Worm (Caenorhabditis elegans) whole organism, young adult: ENCODE results near the gene D1022.3.

ENCODE experiments used
- B0019.2 ChIP-seq: fragments of 200-800 bp; sonication (Bioruptor generic); conservative IDR thresholded peaks from 2 replicates; pipeline ENCODE4 v1.3.6; 2022; ENCODE audit warnings: missing genetic modification reagents, missing genetic modification characterization, missing compliant biosample characterization
- B0261.1 ChIP-seq: sonication (generic microtip); optimal IDR thresholded peaks from 2 replicates; lab custom pipeline; 2016; ENCODE audit warnings: mild to moderate bottlenecking, missing genetic modification characterization, moderate library complexity, missing compliant biosample characterization
- C17E4.6 ChIP-seq: fragments of 200-800 bp; sonication (Bioruptor generic); IDR thresholded peaks from 2 replicates; pipeline ENCODE4 v1.3.6; 2022; ENCODE audit warnings: missing genetic modification reagents, missing genetic modification characterization, missing compliant biosample characterization
- F23B12.7 ChIP-seq: sonication (generic microtip); optimal IDR thresholded peaks from 2 replicates; lab custom pipeline; 2017; ENCODE audit warnings: missing genetic modification characterization, mild to moderate bottlenecking, missing compliant biosample characterization, antibody characterized with exemption, moderate library complexity; ENCODE audit not compliant: insufficient read depth
- F39B2.1 ChIP-seq: fragments of 200-800 bp; sonication (Bioruptor generic); IDR thresholded peaks from 2 replicates; pipeline ENCODE4 v1.3.6; 2022; ENCODE audit warnings: missing genetic modification reagents, missing genetic modification characterization, missing compliant biosample characterization
- F52B5.7 ChIP-seq: sonication (generic microtip); optimal IDR thresholded peaks from 2 replicates; lab custom pipeline; 2016; ENCODE audit warnings: mild to moderate bottlenecking, missing genetic modification characterization, missing compliant biosample characterization
- F57C9.4 ChIP-seq: sonication (generic microtip); optimal IDR thresholded peaks from 2 replicates; lab custom pipeline; 2017; ENCODE audit warnings: mild to moderate bottlenecking, missing genetic modification characterization, missing compliant biosample characterization
- K11D2.4 ChIP-seq: fragments of 200-800 bp; sonication (Bioruptor generic); IDR thresholded peaks from 2 replicates; pipeline ENCODE4 v1.3.6; 2022; ENCODE audit warnings: missing genetic modification reagents, missing genetic modification characterization, missing compliant biosample characterization
- K12H6.12 ChIP-seq: fragments of 200-800 bp; sonication (Bioruptor generic); optimal IDR thresholded peaks from 2 replicates; lab custom pipeline; 2018; ENCODE audit warnings: mild to moderate bottlenecking, missing genetic modification characterization, missing compliant biosample characterization
- T07F8.4 ChIP-seq: sonication (generic microtip); optimal IDR thresholded peaks from 2 replicates; lab custom pipeline; 2016; ENCODE audit warnings: mild to moderate bottlenecking, missing genetic modification characterization, moderate library complexity, missing compliant biosample characterization
- Y53F4B.3 ChIP-seq: fragments of 200-800 bp; sonication (Bioruptor generic); IDR thresholded peaks from 2 replicates; pipeline ENCODE4 v1.3.6; 2022; ENCODE audit warnings: missing genetic modification reagents, missing genetic modification characterization, missing compliant biosample characterization
- ZK185.1 ChIP-seq: sonication (generic microtip); optimal IDR thresholded peaks from 2 replicates; lab custom pipeline; 2016; ENCODE audit warnings: mild to moderate bottlenecking, missing genetic modification characterization, missing compliant biosample characterization; ENCODE audit not compliant: poor library complexity, severe bottlenecking
- attf-3 ChIP-seq: fragments of 200-800 bp; sonication (Bioruptor generic); conservative IDR thresholded peaks from 2 replicates; pipeline ENCODE4 v1.3.6; 2022; ENCODE audit warnings: missing genetic modification reagents, missing genetic modification characterization, missing compliant biosample characterization
- bed-1 ChIP-seq: fragments of 200-800 bp; sonication (Bioruptor generic); IDR thresholded peaks from 2 replicates; pipeline ENCODE4 v1.3.6; 2022; ENCODE audit warnings: missing genetic modification reagents, missing genetic modification characterization, missing compliant biosample characterization
- bed-2 ChIP-seq: fragments of 200-800 bp; sonication (Bioruptor generic); IDR thresholded peaks from 2 replicates; pipeline ENCODE4 v1.3.6; 2022; ENCODE audit warnings: missing genetic modification reagents, missing genetic modification characterization, missing compliant biosample characterization
- ccch-3 ChIP-seq: fragments of 200-800 bp; sonication (Bioruptor generic); optimal IDR thresholded peaks from 2 replicates; lab custom pipeline; 2018; ENCODE audit warnings: mild to moderate bottlenecking, missing genetic modification characterization, missing compliant biosample characterization
- ceh-27 ChIP-seq: fragments of 200-800 bp; sonication (Bioruptor generic); optimal IDR thresholded peaks from 2 replicates; lab custom pipeline; 2018; ENCODE audit warnings: mild to moderate bottlenecking, missing genetic modification characterization, moderate library complexity, missing compliant biosample characterization
- efl-1 ChIP-seq: fragments of 150-350 bp; optimal IDR thresholded peaks from 2 replicates; lab custom pipeline; 2014; ENCODE audit warnings: missing biosample characterization, missing genetic modification reagents, missing genetic modification characterization
- egl-18 ChIP-seq: fragments of 200-800 bp; sonication (Bioruptor generic); IDR thresholded peaks from 2 replicates; pipeline ENCODE4 v1.3.6; 2022; ENCODE audit warnings: missing genetic modification reagents, missing genetic modification characterization, missing compliant biosample characterization
- ets-4 ChIP-seq: fragments of 200-800 bp; sonication (Bioruptor generic); optimal IDR thresholded peaks from 2 replicates; lab custom pipeline; 2018; ENCODE audit warnings: mild to moderate bottlenecking, missing genetic modification characterization, missing compliant biosample characterization
- him-1 ChIP-seq: sonication (generic microtip); optimal IDR thresholded peaks from 2 replicates; lab custom pipeline; 2016; ENCODE audit warnings: missing genotype, missing genetic modification reagents, missing genetic modification characterization, missing compliant biosample characterization
- hmg-20 ChIP-seq: fragments of 200-800 bp; sonication (Bioruptor generic); IDR thresholded peaks from 2 replicates; pipeline ENCODE4 v1.3.6; 2022; ENCODE audit warnings: missing genetic modification reagents, missing genetic modification characterization, missing compliant biosample characterization
- madf-6 ChIP-seq: fragments of 200-800 bp; sonication (Bioruptor generic); IDR thresholded peaks from 2 replicates; pipeline ENCODE4 v1.3.6; 2022; ENCODE audit warnings: missing genetic modification reagents, missing genetic modification characterization, missing compliant biosample characterization
- mel-28 ChIP-seq: sonication (generic microtip); optimal IDR thresholded peaks from 2 replicates; lab custom pipeline; 2016; ENCODE audit warnings: borderline replicate concordance, mild to moderate bottlenecking, missing genetic modification characterization, missing compliant biosample characterization
- nfya-1 ChIP-seq: sonication (generic microtip); optimal IDR thresholded peaks from 2 replicates; lab custom pipeline; 2017; ENCODE audit warnings: antibody characterized with exemption, missing compliant biosample characterization, missing genetic modification characterization, borderline replicate concordance; ENCODE audit not compliant: insufficient read depth
- nhr-80 ChIP-seq: sonication (generic microtip); optimal IDR thresholded peaks from 2 replicates; lab custom pipeline; 2016; ENCODE audit warnings: missing genetic modification characterization, missing compliant biosample characterization
- pbrm-1 ChIP-seq: fragments of 200-800 bp; sonication (Bioruptor generic); IDR thresholded peaks from 2 replicates; pipeline ENCODE4 v1.3.6; 2022; ENCODE audit warnings: missing genetic modification reagents, missing genetic modification characterization, missing compliant biosample characterization
- rcor-1 ChIP-seq: fragments of 200-800 bp; sonication (Bioruptor generic); IDR thresholded peaks from 2 replicates; pipeline ENCODE4 v1.3.6; 2022; ENCODE audit warnings: missing genetic modification reagents, missing genetic modification characterization, missing compliant biosample characterization
- rec-8 ChIP-seq, 2 experiments: sonication (generic microtip); optimal IDR thresholded peaks; 2 replicates each; lab custom pipeline; 2016; ENCODE audit warnings: mild to moderate bottlenecking in 2 of 2, missing genetic modification characterization in 2 of 2, missing genetic modification reagents in 2 of 2, missing genotype in 2 of 2, missing biosample characterization in 1 of 2, missing compliant biosample characterization in 1 of 2, moderate library complexity in 1 of 2
- sea-2 ChIP-seq: fragments of 200-800 bp; sonication (Bioruptor generic); IDR thresholded peaks from 2 replicates; pipeline ENCODE4 v1.3.6; 2022; ENCODE audit warnings: missing genetic modification characterization, missing compliant biosample characterization
- snpc-1.1 ChIP-seq: sonication (generic microtip); optimal IDR thresholded peaks from 2 replicates; lab custom pipeline; 2017; ENCODE audit warnings: missing genetic modification characterization, mild to moderate bottlenecking, missing compliant biosample characterization, antibody characterized with exemption, moderate library complexity, missing genotype, missing genetic modification reagents; ENCODE audit not compliant: insufficient read depth
- snpc-3.4 ChIP-seq: sonication (generic microtip); optimal IDR thresholded peaks from 2 replicates; lab custom pipeline; 2017; ENCODE audit warnings: missing genetic modification characterization, mild to moderate bottlenecking, missing compliant biosample characterization, antibody characterized with exemption, moderate library complexity, missing genotype, missing genetic modification reagents
- somi-1 ChIP-seq: fragments of 200-800 bp; sonication (Bioruptor generic); optimal IDR thresholded peaks from 2 replicates; lab custom pipeline; 2018; ENCODE audit warnings: mild to moderate bottlenecking, missing genetic modification characterization, missing compliant biosample characterization
- xnd-1 ChIP-seq: sonication (generic microtip); optimal IDR thresholded peaks from 2 replicates; lab custom pipeline; 2016; ENCODE audit warnings: missing genotype, missing genetic modification reagents, missing genetic modification characterization, missing compliant biosample characterization
- ztf-26 ChIP-seq: sonication (generic microtip); optimal IDR thresholded peaks from 2 replicates; lab custom pipeline; 2017; ENCODE audit warnings: missing genetic modification characterization, missing compliant biosample characterization
- ztf-28 ChIP-seq: fragments of 200-800 bp; sonication (Bioruptor generic); IDR thresholded peaks from 2 replicates; pipeline ENCODE4 v1.3.6; 2022; ENCODE audit warnings: missing genetic modification reagents, missing genetic modification characterization, missing compliant biosample characterization

The D1022.3 gene

DNA sequence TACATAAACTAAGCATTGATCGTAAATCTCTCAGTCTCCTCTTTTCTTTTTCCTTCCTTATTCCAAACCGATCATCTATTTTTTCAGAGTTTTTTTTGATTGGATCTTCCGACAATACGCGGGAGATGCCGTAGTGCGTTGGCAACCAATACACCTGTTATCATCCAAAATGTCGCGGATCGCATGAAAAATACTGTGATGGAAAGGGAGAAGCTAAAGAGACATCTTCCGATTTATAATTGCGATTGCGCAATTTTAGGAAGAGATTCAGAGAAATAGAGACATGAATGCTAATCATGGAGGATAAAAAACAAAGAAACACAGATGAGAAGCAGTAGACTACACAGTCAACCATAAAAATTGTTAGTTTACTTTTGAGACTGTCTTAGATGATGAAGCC lies 49.6 kb downstream of the D1022.3 start:
- TF ChIP-seq ets-4 (no peak), ccch-3 (GFP tag; lab: Kevin White, UChicago) (no peak), egl-18 (GFP tag; lab: Robert Waterston, UW) (no peak), F39B2.1 (GFP tag; lab: Robert Waterston, UW) (no peak), efl-1 (GFP tag; lab: Kevin White, UChicago) (no peak), F52B5.7 (tag; lab: Kevin White, UChicago) (no peak), T07F8.4 (no peak), hmg-20 (GFP tag; lab: Robert Waterston, UW) (no peak), attf-3 (no peak), bed-1 (GFP tag; lab: Robert Waterston, UW) (no peak), B0261.1 (no peak), K11D2.4 (GFP tag; lab: Robert Waterston, UW) (no peak), snpc-1.1 (tag; lab: Kevin White, UChicago) (no peak), rec-8 (tag; optimal IDR thresholded peaks at IDR 0.05; lab: Kevin White, UChicago) (no peak), him-1 (tag; lab: Kevin White, UChicago) (no peak), xnd-1 (tag; lab: Kevin White, UChicago) (no peak), F23B12.7 (tag; lab: Kevin White, UChicago) (no peak), nhr-80 (tag; lab: Kevin White, UChicago) (no peak), rcor-1 (no peak), pbrm-1 (GFP tag; lab: Robert Waterston, UW) (no peak)
- TF ChIP-seq, all 124 proteins: peak for 0

- no peak for TF ChIP-seq mel-28 (tag; lab: Kevin White, UChicago)
- TF ChIP-seq him-1 (tag; lab: Kevin White, UChicago) = no peak
- no peak for TF ChIP-seq somi-1 (GFP tag; lab: Kevin White, UChicago)
- TF ChIP-seq bed-2 (GFP tag; lab: Robert Waterston, UW) = no peak
- TF ChIP-seq B0019.2 (GFP tag; lab: Robert Waterston, UW) = no peak
- TF ChIP-seq F57C9.4 (tag; lab: Kevin White, UChicago) = no peak
- no peak for TF ChIP-seq snpc-3.4 (tag; lab: Kevin White, UChicago)
- TF ChIP-seq K12H6.12 = no peak
- no peak for TF ChIP-seq ceh-27 (GFP tag; lab: Kevin White, UChicago)
- no peak for TF ChIP-seq ztf-28 (GFP tag; lab: Robert Waterston, UW)
- no peak for TF ChIP-seq Y53F4B.3 (GFP tag; lab: Robert Waterston, UW)
- no peak for TF ChIP-seq ztf-26
- no peak for TF ChIP-seq C17E4.6 (GFP tag; lab: Robert Waterston, UW)
- no peak for TF ChIP-seq nhr-80 (tag; lab: Kevin White, UChicago)
- no peak for TF ChIP-seq sea-2
- TF ChIP-seq madf-6 (GFP tag; lab: Robert Waterston, UW) = no peak
- TF ChIP-seq snpc-1.1 (tag; lab: Kevin White, UChicago) = no peak
- TF ChIP-seq ZK185.1 (tag; lab: Kevin White, UChicago) = no peak
- no peak for TF ChIP-seq nfya-1
Observed at ce11 chrII:7405262-7405661, 50.8 kb downstream of the D1022.3 start.
